Fruit fly (Drosophila melanogaster): ENCODE results near the gene hng2.

Gene hng2

dm6 chr3R:8856242-8856641, 50.1 kb downstream of the hng2 start:
- TF ChIP-seq h (optimal IDR thresholded peaks at IDR 0.05) (no peak), Myc (optimal IDR thresholded peaks at IDR 0.05) (no peak), insv (optimal IDR thresholded peaks at IDR 0.05) (no peak), ttk (optimal IDR thresholded peaks at IDR 0.05) (no peak), Sin3A (optimal IDR thresholded peaks at IDR 0.05) (no peak), psq (optimal IDR thresholded peaks at IDR 0.05) (no peak)

All from Kc167 (cell line).